Fruit fly (Drosophila melanogaster): ENCODE results near the gene CG9328.

Gene CG9328

DNA sequence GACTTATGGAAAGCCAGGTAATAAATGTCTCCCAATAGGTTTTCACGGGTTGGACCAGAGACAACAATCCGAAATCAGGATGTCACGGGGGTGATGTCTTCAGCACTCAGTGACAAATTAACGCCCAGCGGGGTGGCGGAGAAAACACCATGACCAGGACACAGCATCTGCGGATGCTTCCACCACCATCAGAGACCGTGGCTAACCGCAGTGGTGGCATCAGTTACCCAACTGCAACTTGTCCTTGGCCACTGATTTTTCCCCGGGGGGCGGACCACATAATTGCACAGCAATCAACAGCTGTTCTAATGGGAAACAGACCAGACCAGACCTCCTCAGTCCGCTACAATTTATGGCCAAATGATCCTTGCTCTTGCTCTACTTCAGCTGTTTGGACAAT lies 19.1 kb upstream of the CG9328 start:
- TF ChIP-seq noc (tag; optimal IDR thresholded peaks at IDR 0.05) = no peak

DNA sequence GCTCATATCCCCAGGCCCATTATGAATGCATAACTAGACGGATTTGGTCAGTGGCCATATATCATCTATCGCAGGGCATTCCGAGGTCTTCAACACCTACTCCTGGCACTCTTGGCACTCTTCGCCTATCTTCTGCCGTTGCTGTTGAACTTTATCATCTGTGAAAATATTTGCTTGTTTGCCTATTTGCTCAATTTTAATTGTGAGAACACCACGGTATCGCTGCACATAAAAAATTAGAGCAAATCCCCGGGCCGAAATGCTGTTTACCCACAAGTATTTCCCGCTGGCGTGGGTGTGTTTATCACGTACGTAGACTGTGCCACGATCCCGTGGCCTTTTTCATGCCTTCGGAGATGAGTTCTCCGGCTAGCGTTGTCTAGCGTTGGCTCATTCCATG lies 16.7 kb upstream of the CG9328 start:
- TF ChIP-seq noc (tag; optimal IDR thresholded peaks at IDR 0.05) = peak; percentile 78

dm6 chr2L:20783044-20783443 lies 14.5 kb upstream of the CG9328 start:
- TF ChIP-seq noc (tag; optimal IDR thresholded peaks at IDR 0.05) = no peak

- peak; percentile 56 for TF ChIP-seq noc (tag; optimal IDR thresholded peaks at IDR 0.05)
Measured at dm6 chr2L:20783908-20784307, 13.6 kb upstream of the CG9328 start.

DNA sequence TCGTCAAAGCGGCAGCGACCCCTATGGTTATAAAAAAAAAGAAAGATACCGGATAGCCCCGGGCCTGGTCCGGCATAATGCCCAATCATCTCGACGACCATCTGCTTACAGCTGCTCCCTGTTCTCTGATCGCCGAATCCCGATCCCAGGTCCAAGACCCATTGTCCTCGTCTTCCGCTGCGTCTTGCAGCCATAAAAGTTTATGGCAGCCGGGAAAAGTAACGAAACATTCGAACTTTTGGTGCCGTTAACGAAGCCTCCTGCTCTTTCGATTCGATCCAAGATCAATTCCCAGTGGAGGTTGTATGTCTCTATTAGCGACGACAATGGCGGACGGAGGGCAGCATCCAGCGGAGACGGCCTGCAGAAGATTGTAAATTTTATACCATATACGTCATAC lies 12.2 kb upstream of the CG9328 start:
- no peak for TF ChIP-seq noc (tag; optimal IDR thresholded peaks at IDR 0.05)

- TF ChIP-seq noc (tag; optimal IDR thresholded peaks at IDR 0.05) = peak; percentile 37
Measured at dm6 chr2L:20787271-20787791, 10.2 kb upstream of the CG9328 start, which contains the start of gene Pomp. TSS of gene Pomp (plus strand) at chr2L:20787656.

DNA sequence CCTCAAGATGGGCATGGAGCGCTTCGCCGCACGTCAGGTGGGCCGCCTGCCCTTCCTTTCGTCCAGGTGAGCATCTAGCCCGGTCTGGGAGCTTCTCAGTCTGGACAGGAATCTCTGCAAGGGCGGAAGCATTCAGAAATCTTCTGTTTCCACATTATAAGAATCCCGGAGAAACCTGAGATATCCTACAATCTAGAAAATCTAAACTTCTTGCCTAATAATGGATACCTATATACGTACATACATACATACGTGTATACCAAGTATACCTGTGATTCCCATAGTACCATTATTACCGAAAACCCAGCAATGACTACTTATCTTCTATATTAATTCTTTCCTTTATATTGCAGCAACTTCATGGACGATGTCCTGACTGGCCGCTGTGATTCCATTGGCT lies 9.5 kb upstream of the CG9328 start:
- no peak for TF ChIP-seq noc (tag; optimal IDR thresholded peaks at IDR 0.05)

DNA sequence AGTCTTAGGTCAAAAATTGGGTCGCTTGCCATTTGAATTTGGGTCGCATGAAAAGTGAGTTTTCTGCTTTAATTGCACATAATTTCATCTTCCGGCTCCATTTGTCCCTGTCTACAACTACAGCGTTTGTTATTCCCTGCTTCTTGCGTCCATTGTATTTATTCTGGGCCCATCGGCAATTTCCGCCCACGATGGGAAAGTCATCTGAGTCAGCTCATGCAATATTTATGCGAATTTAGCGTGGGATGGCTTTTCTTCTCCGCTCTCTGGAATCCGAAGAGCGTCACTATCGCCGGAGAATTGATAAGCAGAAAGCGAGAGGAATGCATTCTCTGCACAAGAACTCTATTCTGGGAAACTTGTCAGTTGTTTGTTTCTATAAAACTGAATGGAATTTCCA lies 5.0 kb upstream of the CG9328 start:
- no peak for TF ChIP-seq noc (tag; optimal IDR thresholded peaks at IDR 0.05)

- no peak for TF ChIP-seq noc (tag; optimal IDR thresholded peaks at IDR 0.05)
Measured at dm6 chr2L:20792988-20793544, 4.4 kb upstream of the CG9328 start.

DNA sequence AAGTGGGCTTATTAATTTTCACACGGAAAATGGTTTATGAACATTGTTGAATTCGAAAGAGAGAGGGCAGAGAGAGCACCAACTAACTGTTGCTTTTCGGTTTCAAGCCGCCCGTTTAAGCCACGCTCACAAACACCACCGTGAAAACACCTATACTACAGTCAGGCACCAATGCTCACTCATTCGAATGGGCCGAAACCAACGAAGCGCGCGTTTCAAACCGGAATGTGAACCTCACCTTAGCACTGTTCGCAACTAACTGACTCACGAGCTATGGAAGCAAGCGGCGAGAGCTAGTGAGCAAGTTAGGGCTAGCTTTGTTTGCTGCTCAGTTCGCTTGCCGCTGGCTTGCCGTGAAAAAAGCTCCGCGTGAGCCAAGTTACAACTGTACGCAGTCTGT lies 3.6 kb upstream of the CG9328 start:
- TF ChIP-seq noc (tag; optimal IDR thresholded peaks at IDR 0.05) = no peak

DNA sequence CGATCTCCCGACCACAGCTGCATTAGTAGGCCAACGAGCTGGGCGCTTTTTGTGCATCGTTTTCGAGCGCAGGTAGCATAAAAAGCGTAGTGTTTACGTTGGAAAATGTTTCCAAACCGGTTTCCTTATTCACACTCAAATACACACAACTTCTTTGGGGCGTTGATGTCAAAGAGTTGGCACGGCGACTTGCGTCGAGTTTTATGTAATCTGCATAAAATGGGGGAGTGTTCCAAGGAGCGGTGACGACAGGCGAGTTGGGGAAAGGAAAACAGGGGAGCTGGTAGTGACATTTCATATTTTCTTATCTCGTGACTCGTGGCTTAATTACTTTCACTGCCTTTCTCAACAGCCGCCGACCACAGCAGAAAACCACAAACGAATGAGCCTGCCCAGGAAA lies 2.9 kb upstream of the CG9328 start:
- no peak for TF ChIP-seq noc (tag; optimal IDR thresholded peaks at IDR 0.05)

- no peak for TF ChIP-seq noc (tag; optimal IDR thresholded peaks at IDR 0.05)
Measured at dm6 chr2L:20795774-20796173, 1.7 kb upstream of the CG9328 start.

- no peak for TF ChIP-seq noc (tag; optimal IDR thresholded peaks at IDR 0.05)
Measured at dm6 chr2L:20796758-20797514, 579 bp upstream of the CG9328 start, which contains the start of gene vari. TSS of gene vari (minus strand) at chr2L:20797042.

dm6 chr2L:20798351-20798777 lies 849 bp downstream of the CG9328 start:
- no peak for TF ChIP-seq noc (tag; optimal IDR thresholded peaks at IDR 0.05)

dm6 chr2L:20799991-20800897 lies 2.7 kb downstream of the CG9328 start:
- TF ChIP-seq noc (tag; optimal IDR thresholded peaks at IDR 0.05) = peak; percentile 69

DNA sequence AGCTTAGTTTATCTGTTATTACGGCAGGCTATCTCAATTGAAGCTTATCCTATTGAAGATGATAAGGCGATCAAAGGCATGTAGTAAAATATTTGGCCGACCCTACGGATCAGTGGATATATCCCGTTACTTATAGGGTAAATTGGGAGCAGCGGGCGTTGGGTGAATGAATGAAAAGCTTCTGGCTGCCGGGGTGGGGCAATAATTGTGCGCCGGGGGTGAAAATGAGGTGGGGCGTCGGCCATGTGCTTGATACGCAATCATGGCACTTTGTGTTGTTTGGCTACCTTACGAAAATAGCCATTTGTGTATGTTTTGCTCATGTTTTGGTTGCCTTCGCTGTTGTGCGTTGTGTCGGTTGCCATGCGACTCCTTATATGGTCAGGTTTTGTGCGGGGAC lies 4.3 kb downstream of the CG9328 start:
- TF ChIP-seq noc (tag; optimal IDR thresholded peaks at IDR 0.05) = no peak

Data from whole organism, larva.